Worm (Caenorhabditis elegans) whole organism, L3 larva: ENCODE results near the gene C26D10.3.

ENCODE experiments used
- aly-2 ChIP-seq: fragments of 150-350 bp; optimal IDR thresholded peaks from 2 replicates; lab custom pipeline; 2014; ENCODE audit warnings: missing biosample characterization, missing genetic modification characterization
- ama-1 ChIP-seq: fragments of 150-350 bp; optimal IDR thresholded peaks from 2 replicates; lab custom pipeline; 2018
- ceh-16 ChIP-seq: sonication (generic microtip); optimal IDR thresholded peaks from 2 replicates; lab custom pipeline; 2017; ENCODE audit warnings: missing biosample characterization, missing genetic modification characterization
- ceh-82 ChIP-seq: fragments of 150-350 bp; optimal IDR thresholded peaks from 2 replicates; lab custom pipeline; 2014; ENCODE audit warnings: missing biosample characterization, missing genetic modification characterization
- ceh-9 ChIP-seq: sonication (generic microtip); optimal IDR thresholded peaks from 2 replicates; lab custom pipeline; 2018; ENCODE audit warnings: missing biosample characterization, missing genetic modification characterization
- egl-5 ChIP-seq: fragments of 150-350 bp; optimal IDR thresholded peaks from 2 replicates; lab custom pipeline; 2017; ENCODE audit warnings: missing biosample characterization, missing genetic modification reagents, missing genetic modification characterization, inconsistent platforms
- elt-1 ChIP-seq: fragments of 150-350 bp; optimal IDR thresholded peaks from 2 replicates; lab custom pipeline; 2014; ENCODE audit warnings: missing biosample characterization, missing genetic modification characterization
- elt-3 ChIP-seq, 3 experiments: fragments of 150-350 bp in 1 of 3; sonication (generic microtip) in 2 of 3; optimal IDR thresholded peaks; 2 replicates in 2 of 3; 4 replicates in 1 of 3; lab custom pipeline; 2014 to 2017; ENCODE audit warnings: missing biosample characterization in 3 of 3, missing genetic modification characterization in 3 of 3
- eor-1 ChIP-seq, 2 experiments: fragments of 150-350 bp; optimal IDR thresholded peaks; 2 replicates each; lab custom pipeline; 2014 to 2018; ENCODE audit warnings: missing biosample characterization in 2 of 2, missing genetic modification characterization in 2 of 2
- fkh-10 ChIP-seq: sonication (generic microtip); optimal IDR thresholded peaks from 2 replicates; lab custom pipeline; 2017; ENCODE audit warnings: missing biosample characterization, missing genetic modification reagents, missing genetic modification characterization
- fkh-2 ChIP-seq: fragments of 150-350 bp; optimal IDR thresholded peaks from 2 replicates; lab custom pipeline; 2014; ENCODE audit warnings: missing biosample characterization, missing genetic modification reagents, missing genetic modification characterization
- fos-1 ChIP-seq: fragments of 150-350 bp; optimal IDR thresholded peaks from 2 replicates; lab custom pipeline; 2014; ENCODE audit warnings: missing biosample characterization, missing genetic modification characterization
- hmg-11 ChIP-seq: sonication (generic microtip); optimal IDR thresholded peaks from 2 replicates; lab custom pipeline; 2016; ENCODE audit warnings: missing genetic modification characterization, missing compliant biosample characterization
- jun-1 ChIP-seq: fragments of 150-350 bp; optimal IDR thresholded peaks from 2 replicates; lab custom pipeline; 2014; ENCODE audit warnings: missing biosample characterization, missing genetic modification reagents, missing genetic modification characterization
- lin-15B ChIP-seq: fragments of 150-350 bp; optimal IDR thresholded peaks from 2 replicates; lab custom pipeline; 2014; ENCODE audit warnings: missing biosample characterization, missing genetic modification characterization
- lin-39 ChIP-seq: fragments of 150-350 bp; optimal IDR thresholded peaks from 2 replicates; lab custom pipeline; 2018; ENCODE audit warnings: missing biosample characterization, missing genetic modification reagents, missing genetic modification characterization
- lsy-12 ChIP-seq: sonication (generic microtip); optimal IDR thresholded peaks from 2 replicates; lab custom pipeline; 2016; ENCODE audit warnings: mild to moderate bottlenecking, missing genetic modification characterization, missing compliant biosample characterization
- mdl-1 ChIP-seq: fragments of 150-350 bp; optimal IDR thresholded peaks from 2 replicates; lab custom pipeline; 2014; ENCODE audit warnings: missing biosample characterization, missing genetic modification characterization
- mml-1 ChIP-seq: fragments of 150-350 bp; sonication (generic microtip); optimal IDR thresholded peaks from 3 replicates; lab custom pipeline; 2014; ENCODE audit warnings: missing biosample characterization, missing genetic modification characterization
- nfya-1 ChIP-seq: sonication (generic microtip); optimal IDR thresholded peaks from 2 replicates; lab custom pipeline; 2017; ENCODE audit warnings: missing genetic modification characterization, mild to moderate bottlenecking, missing compliant biosample characterization, antibody characterized with exemption, moderate library complexity; ENCODE audit not compliant: insufficient read depth
- nhr-11 ChIP-seq: fragments of 150-350 bp; optimal IDR thresholded peaks from 2 replicates; lab custom pipeline; 2014; ENCODE audit warnings: missing biosample characterization, missing genetic modification characterization
- nhr-12 ChIP-seq: fragments of 150-350 bp; optimal IDR thresholded peaks from 2 replicates; lab custom pipeline; 2014; ENCODE audit warnings: missing biosample characterization, missing genetic modification characterization
- nhr-23 ChIP-seq: fragments of 150-350 bp; optimal IDR thresholded peaks from 2 replicates; lab custom pipeline; 2014; ENCODE audit warnings: missing biosample characterization, missing genetic modification reagents, missing genetic modification characterization
- nhr-237 ChIP-seq: fragments of 150-350 bp; optimal IDR thresholded peaks from 2 replicates; lab custom pipeline; 2014; ENCODE audit warnings: missing biosample characterization, missing genetic modification characterization
- nhr-25 ChIP-seq: sonication (generic microtip); optimal IDR thresholded peaks from 2 replicates; lab custom pipeline; 2017; ENCODE audit warnings: missing biosample characterization, missing genetic modification characterization
- nhr-43 ChIP-seq: sonication (generic microtip); optimal IDR thresholded peaks from 2 replicates; lab custom pipeline; 2016; ENCODE audit warnings: mild to moderate bottlenecking, missing genetic modification characterization, missing compliant biosample characterization; ENCODE audit not compliant: poor library complexity, severe bottlenecking
- nhr-76 ChIP-seq: fragments of 150-350 bp; sonication (generic microtip); optimal IDR thresholded peaks from 5 replicates; lab custom pipeline; 2014; ENCODE audit warnings: missing biosample characterization, missing genetic modification characterization
- nhr-77 ChIP-seq: fragments of 150-350 bp; optimal IDR thresholded peaks from 2 replicates; lab custom pipeline; 2014; ENCODE audit warnings: missing biosample characterization, missing genetic modification characterization
- pqm-1 ChIP-seq: fragments of 150-350 bp; optimal IDR thresholded peaks from 2 replicates; lab custom pipeline; 2017; ENCODE audit warnings: missing biosample characterization, missing genetic modification characterization, inconsistent platforms
- sea-2 ChIP-seq: fragments of 150-350 bp; sonication (generic microtip); optimal IDR thresholded peaks from 4 replicates; lab custom pipeline; 2014; ENCODE audit warnings: missing biosample characterization, missing genetic modification reagents, missing genetic modification characterization
- skn-1 ChIP-seq: fragments of 150-350 bp; optimal IDR thresholded peaks from 2 replicates; lab custom pipeline; 2014; ENCODE audit warnings: missing biosample characterization, missing genetic modification characterization
- tbx-2 ChIP-seq: sonication (generic microtip); optimal IDR thresholded peaks from 2 replicates; lab custom pipeline; 2016; ENCODE audit warnings: mild to moderate bottlenecking, missing genetic modification characterization, missing compliant biosample characterization
- unc-39 ChIP-seq: sonication (generic microtip); optimal IDR thresholded peaks from 4 replicates; lab custom pipeline; 2017; ENCODE audit warnings: missing biosample characterization, missing genetic modification characterization
- unc-62 ChIP-seq: fragments of 150-350 bp; sonication (generic microtip); optimal IDR thresholded peaks from 4 replicates; lab custom pipeline; 2014; ENCODE audit warnings: missing biosample characterization, missing genetic modification reagents, missing genetic modification characterization
- zag-1 ChIP-seq: fragments of 150-350 bp; optimal IDR thresholded peaks from 2 replicates; lab custom pipeline; 2014; ENCODE audit warnings: missing biosample characterization, missing genetic modification characterization
- ztf-11 ChIP-seq: fragments of 150-350 bp; optimal IDR thresholded peaks from 2 replicates; lab custom pipeline; 2014; ENCODE audit warnings: missing biosample characterization, missing genetic modification characterization
- ztf-4 ChIP-seq: fragments of 150-350 bp; optimal IDR thresholded peaks from 2 replicates; lab custom pipeline; 2014; ENCODE audit warnings: missing biosample characterization, missing genetic modification characterization

The C26D10.3 gene

ce11 chrII:8339108-8339507, 13.9 kb downstream of the C26D10.3 start:
- TF ChIP-seq mdl-1 (tag; lab: Kevin White, UChicago) (no peak), eor-1 (tag; optimal IDR thresholded peaks at IDR 0.05; lab: Kevin White, UChicago) (no peak), tbx-2 (tag; lab: Kevin White, UChicago) (no peak), ztf-11 (tag; lab: Kevin White, UChicago) (no peak), unc-39 (no peak), mml-1 (tag; lab: Kevin White, UChicago) (no peak)

- TF ChIP-seq nhr-23 (tag; lab: Kevin White, UChicago) (peak; percentile 4), nhr-237 (tag; lab: Kevin White, UChicago) (no peak), nhr-76 (tag; lab: Kevin White, UChicago) (no peak), unc-62 (no peak), nhr-12 (tag; lab: Kevin White, UChicago) (no peak), hmg-11 (tag; lab: Kevin White, UChicago) (no peak), ama-1 (no peak), nhr-77 (tag; lab: Kevin White, UChicago) (no peak)
- TF ChIP-seq, all 47 proteins: peak for 1
Observed at ce11 chrII:8344803-8345202, 19.6 kb downstream of the C26D10.3 start.

ce11 chrII:8345613-8346012, 20.4 kb downstream of the C26D10.3 start:
- TF ChIP-seq aly-2 (no peak), nhr-43 (tag; lab: Kevin White, UChicago) (peak; percentile 33)

- TF ChIP-seq nhr-76 (tag; lab: Kevin White, UChicago) (no peak), egl-5 (tag; lab: Kevin White, UChicago) (no peak), ztf-11 (tag; lab: Kevin White, UChicago) (no peak), ceh-9 (no peak), jun-1 (tag; lab: Kevin White, UChicago) (no peak), sea-2 (no peak), ceh-82 (tag; lab: Kevin White, UChicago) (no peak), ceh-16 (tag; lab: Kevin White, UChicago) (no peak), lin-15B (tag; lab: Kevin White, UChicago) (no peak), unc-62 (no peak), nhr-25 (tag; lab: Kevin White, UChicago) (no peak), nfya-1 (tag; lab: Kevin White, UChicago) (no peak)
Observed at ce11 chrII:8346384-8346783, 21.2 kb downstream of the C26D10.3 start, which contains the start of gene eff-1. eff-1 (plus strand) TSS chrII:8346684.

- TF ChIP-seq nfya-1 (tag; lab: Kevin White, UChicago) (peak; percentile 30), lin-15B (tag; lab: Kevin White, UChicago) (no peak), elt-3 (tag; optimal IDR thresholded peaks at IDR 0.05; lab: Kevin White, UChicago) (no peak), pqm-1 (tag; lab: Kevin White, UChicago) (no peak), skn-1 (tag; lab: Kevin White, UChicago) (no peak), ceh-16 (tag; lab: Kevin White, UChicago) (no peak), lin-39 (tag; lab: Kevin White, UChicago) (peak; percentile 7), mml-1 (tag; lab: Kevin White, UChicago) (no peak), tbx-2 (tag; lab: Kevin White, UChicago) (no peak), unc-39 (no peak), zag-1 (tag; lab: Kevin White, UChicago) (no peak), elt-1 (no peak), fkh-2 (tag; lab: Kevin White, UChicago) (no peak), fkh-10 (GFP tag; lab: Kevin White, UChicago) (no peak), unc-62 (no peak), ama-1 (no peak)
Observed at ce11 chrII:8353288-8353687, 28.1 kb downstream of the C26D10.3 start.

- TF ChIP-seq elt-1 = peak; percentile 70
- no peak for TF ChIP-seq nhr-11 (tag; lab: Kevin White, UChicago)
- TF ChIP-seq elt-3 (tag; optimal IDR thresholded peaks at IDR 0.05; lab: Kevin White, UChicago) = no peak
- no peak for TF ChIP-seq tbx-2 (tag; lab: Kevin White, UChicago)
- TF ChIP-seq fos-1 = no peak
- TF ChIP-seq lsy-12 = no peak
- no peak for TF ChIP-seq pqm-1 (tag; lab: Kevin White, UChicago)
- TF ChIP-seq ztf-4 (tag; lab: Kevin White, UChicago) = no peak
- TF ChIP-seq, all 47 proteins: peak for 1
Observed at ce11 chrII:8354233-8354750, 29.1 kb downstream of the C26D10.3 start, which contains the start of gene C26D10.6. C26D10.6 (minus strand) TSS chrII:8354700.
